Worm (Caenorhabditis elegans) whole organism, young adult: ENCODE results near the gene col-83.
A peak's percentile ranks its signal among the peaks of the same experiment; 100 is the strongest.

Experiments
- D2030.7 ChIP-seq: fragments of 200-800 bp; sonication (Bioruptor generic); IDR thresholded peaks from 2 replicates; pipeline ENCODE4 v1.3.6; 2022; ENCODE audit warnings: missing genetic modification reagents, missing genetic modification characterization, missing compliant biosample characterization
- F23B12.7 ChIP-seq: sonication (generic microtip); optimal IDR thresholded peaks from 2 replicates; lab custom pipeline; 2017; ENCODE audit warnings: missing genetic modification characterization, mild to moderate bottlenecking, missing compliant biosample characterization, antibody characterized with exemption, moderate library complexity; ENCODE audit not compliant: insufficient read depth
- F57A8.1 ChIP-seq: fragments of 200-800 bp; sonication (Bioruptor generic); optimal IDR thresholded peaks from 2 replicates; lab custom pipeline; 2018; ENCODE audit warnings: mild to moderate bottlenecking, missing genetic modification characterization, moderate library complexity, missing compliant biosample characterization
- F57C9.4 ChIP-seq: sonication (generic microtip); optimal IDR thresholded peaks from 2 replicates; lab custom pipeline; 2017; ENCODE audit warnings: mild to moderate bottlenecking, missing genetic modification characterization, missing compliant biosample characterization
- Y53G8AR.9 ChIP-seq: fragments of 200-800 bp; sonication (Bioruptor generic); conservative IDR thresholded peaks from 2 replicates; pipeline ENCODE4 v1.3.6; 2022; ENCODE audit warnings: missing genetic modification reagents, missing genetic modification characterization, missing compliant biosample characterization
- Y56A3A.18 ChIP-seq: fragments of 200-800 bp; sonication (Bioruptor generic); IDR thresholded peaks from 2 replicates; pipeline ENCODE4 v1.3.6; 2022; ENCODE audit warnings: missing genetic modification reagents, missing genetic modification characterization, missing compliant biosample characterization
- athp-1 ChIP-seq: sonication (generic microtip); optimal IDR thresholded peaks from 2 replicates; lab custom pipeline; 2017; ENCODE audit warnings: mild to moderate bottlenecking, missing genetic modification characterization, missing compliant biosample characterization
- attf-6 ChIP-seq: fragments of 200-800 bp; sonication (Bioruptor generic); IDR thresholded peaks from 2 replicates; pipeline ENCODE4 v1.3.6; 2022; ENCODE audit warnings: missing genetic modification reagents, missing genetic modification characterization, missing compliant biosample characterization
- cebp-1 ChIP-seq, 2 experiments: fragments of 200-800 bp in 1 of 2; sonication (Bioruptor generic) in 1 of 2; sonication (generic microtip) in 1 of 2; IDR thresholded peaks in 1 of 2; optimal IDR thresholded peaks in 1 of 2; 2 replicates each; pipeline versions ENCODE4 v1.3.6 to Lab custom; 2017 to 2022; ENCODE audit warnings: missing compliant biosample characterization in 2 of 2, missing genetic modification characterization in 2 of 2, mild to moderate bottlenecking in 1 of 2, missing genetic modification reagents in 1 of 2, moderate library complexity in 1 of 2
- ceh-40 ChIP-seq: fragments of 200-800 bp; sonication (Bioruptor generic); IDR thresholded peaks from 2 replicates; pipeline ENCODE4 v1.3.6; 2022; ENCODE audit warnings: missing genetic modification characterization, missing compliant biosample characterization
- ceh-91 ChIP-seq: fragments of 200-800 bp; sonication (Bioruptor generic); IDR thresholded peaks from 2 replicates; pipeline ENCODE4 v1.3.6; 2022; ENCODE audit warnings: missing genetic modification reagents, missing genetic modification characterization, missing compliant biosample characterization
- die-1 ChIP-seq: sonication (generic microtip); optimal IDR thresholded peaks from 2 replicates; lab custom pipeline; 2016; ENCODE audit warnings: missing genotype, mild to moderate bottlenecking, missing genetic modification characterization, missing compliant biosample characterization
- egrh-3 ChIP-seq: fragments of 200-800 bp; sonication (Bioruptor generic); IDR thresholded peaks from 2 replicates; pipeline ENCODE4 v1.3.6; 2022; ENCODE audit warnings: missing genetic modification reagents, missing genetic modification characterization, missing compliant biosample characterization
- ets-4 ChIP-seq: fragments of 200-800 bp; sonication (Bioruptor generic); optimal IDR thresholded peaks from 2 replicates; lab custom pipeline; 2018; ENCODE audit warnings: mild to moderate bottlenecking, missing genetic modification characterization, missing compliant biosample characterization
- fkh-3 ChIP-seq: sonication (generic microtip); optimal IDR thresholded peaks from 2 replicates; lab custom pipeline; 2016; ENCODE audit warnings: mild to moderate bottlenecking, missing genetic modification characterization, missing compliant biosample characterization
- hlh-26 ChIP-seq: fragments of 200-800 bp; sonication (Bioruptor generic); conservative IDR thresholded peaks from 2 replicates; pipeline ENCODE4 v1.3.6; 2022; ENCODE audit warnings: missing genetic modification reagents, missing genetic modification characterization, missing compliant biosample characterization
- hsf-1 ChIP-seq: fragments of 200-800 bp; sonication (Bioruptor generic); IDR thresholded peaks from 2 replicates; pipeline ENCODE4 v1.3.6; 2022; ENCODE audit warnings: missing genetic modification reagents, missing genetic modification characterization, missing compliant biosample characterization
- let-526 ChIP-seq: fragments of 200-800 bp; sonication (Bioruptor generic); IDR thresholded peaks from 2 replicates; pipeline ENCODE4 v1.3.6; 2022; ENCODE audit warnings: missing genetic modification reagents, missing genetic modification characterization, missing compliant biosample characterization
- let-607 ChIP-seq, 2 experiments: fragments of 200-800 bp in 1 of 2; sonication (Bioruptor generic) in 1 of 2; sonication (generic microtip) in 1 of 2; optimal IDR thresholded peaks; 2 replicates each; lab custom pipeline; 2016 to 2018; ENCODE audit warnings: mild to moderate bottlenecking in 2 of 2, missing compliant biosample characterization in 2 of 2, missing genetic modification characterization in 2 of 2, moderate library complexity in 2 of 2, missing genotype in 1 of 2
- madf-3 ChIP-seq: fragments of 200-800 bp; sonication (Bioruptor generic); IDR thresholded peaks from 2 replicates; pipeline ENCODE4 v1.3.6; 2022; ENCODE audit warnings: missing genetic modification reagents, missing genetic modification characterization, missing compliant biosample characterization
- mcd-1 ChIP-seq: fragments of 200-800 bp; sonication (Bioruptor generic); IDR thresholded peaks from 2 replicates; pipeline ENCODE4 v1.3.6; 2022; ENCODE audit warnings: missing genetic modification reagents, missing genetic modification characterization, missing compliant biosample characterization
- pha-4 ChIP-seq: fragments of 150-350 bp; sonication (generic microtip); optimal IDR thresholded peaks from 2 replicates; lab custom pipeline; 2014; ENCODE audit warnings: missing biosample characterization, missing genetic modification reagents, missing genetic modification characterization
- rec-8 ChIP-seq, 2 experiments: sonication (generic microtip); optimal IDR thresholded peaks; 2 replicates each; lab custom pipeline; 2016; ENCODE audit warnings: mild to moderate bottlenecking in 2 of 2, missing genetic modification characterization in 2 of 2, missing genetic modification reagents in 2 of 2, missing genotype in 2 of 2, missing biosample characterization in 1 of 2, missing compliant biosample characterization in 1 of 2, moderate library complexity in 1 of 2
- repo-1 ChIP-seq: sonication (generic microtip); optimal IDR thresholded peaks from 2 replicates; lab custom pipeline; 2017; ENCODE audit warnings: mild to moderate bottlenecking, missing genetic modification characterization, missing compliant biosample characterization
- snpc-1.1 ChIP-seq: sonication (generic microtip); optimal IDR thresholded peaks from 2 replicates; lab custom pipeline; 2017; ENCODE audit warnings: missing genetic modification characterization, mild to moderate bottlenecking, missing compliant biosample characterization, antibody characterized with exemption, moderate library complexity, missing genotype, missing genetic modification reagents; ENCODE audit not compliant: insufficient read depth
- snpc-1.3 ChIP-seq: sonication (generic microtip); optimal IDR thresholded peaks from 2 replicates; lab custom pipeline; 2017; ENCODE audit warnings: missing genetic modification characterization, mild to moderate bottlenecking, missing compliant biosample characterization, antibody characterized with exemption, moderate library complexity, missing genotype, missing genetic modification reagents; ENCODE audit not compliant: insufficient read depth
- snpc-3.4 ChIP-seq: sonication (generic microtip); optimal IDR thresholded peaks from 2 replicates; lab custom pipeline; 2017; ENCODE audit warnings: missing genetic modification characterization, mild to moderate bottlenecking, missing compliant biosample characterization, antibody characterized with exemption, moderate library complexity, missing genotype, missing genetic modification reagents
- tbp1 ChIP-seq: fragments of 200-800 bp; sonication (Bioruptor generic); optimal IDR thresholded peaks from 2 replicates; lab custom pipeline; 2018; ENCODE audit warnings: mild to moderate bottlenecking, missing genetic modification characterization, missing compliant biosample characterization
- zfh-2 ChIP-seq: fragments of 200-800 bp; sonication (Bioruptor generic); conservative IDR thresholded peaks from 2 replicates; pipeline ENCODE4 v1.3.6; 2022; ENCODE audit warnings: missing genetic modification reagents, missing genetic modification characterization, missing compliant biosample characterization
- zim-3 ChIP-seq: sonication (generic microtip); optimal IDR thresholded peaks from 2 replicates; lab custom pipeline; 2017; ENCODE audit warnings: mild to moderate bottlenecking, missing genetic modification characterization, moderate library complexity, missing compliant biosample characterization
- ztf-25 ChIP-seq: fragments of 200-800 bp; sonication (Bioruptor generic); IDR thresholded peaks from 2 replicates; pipeline ENCODE4 v1.3.6; 2022; ENCODE audit warnings: missing genetic modification reagents, missing genetic modification characterization, missing compliant biosample characterization

col-83 gene

DNA sequence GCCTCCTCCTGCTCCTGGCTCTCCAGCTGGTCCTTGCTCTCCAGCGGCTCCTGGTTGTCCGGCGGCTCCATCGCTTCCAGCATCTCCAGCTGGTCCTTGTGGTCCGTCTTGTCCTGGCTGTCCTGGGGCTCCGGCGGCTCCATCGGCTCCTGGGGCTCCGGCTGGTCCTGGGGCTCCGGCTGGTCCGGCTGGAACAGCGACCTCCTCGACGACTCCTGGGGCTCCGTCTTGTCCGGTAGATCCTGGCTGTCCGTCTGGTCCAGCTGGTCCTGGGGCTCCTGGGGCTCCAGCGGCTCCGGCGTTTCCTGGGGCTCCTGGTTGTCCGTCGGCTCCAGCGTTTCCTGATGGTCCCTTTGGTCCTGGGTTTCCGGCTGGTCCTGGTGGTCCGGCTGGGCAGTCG is 30.0 kb downstream of the col-83 start:
- TF ChIP-seq zfh-2 (GFP tag; lab: Robert Waterston, UW): peak; percentile 94
- TF ChIP-seq attf-6 (GFP tag; lab: Robert Waterston, UW): no peak
- TF ChIP-seq snpc-1.1 (tag; lab: Kevin White, UChicago): no peak
- TF ChIP-seq snpc-1.3: no peak
- no peak for TF ChIP-seq tbp1 (GFP tag; lab: Kevin White, UChicago)
- no peak for TF ChIP-seq F57A8.1 (GFP tag; lab: Kevin White, UChicago)
- TF ChIP-seq Y53G8AR.9 (GFP tag; lab: Robert Waterston, UW): no peak
- no peak for TF ChIP-seq repo-1 (tag; lab: Kevin White, UChicago)
- no peak for TF ChIP-seq ceh-91 (GFP tag; lab: Robert Waterston, UW)
- TF ChIP-seq F23B12.7 (tag; lab: Kevin White, UChicago): no peak
- peak; percentile 45; the same call in 1 of the 2 replicates for TF ChIP-seq mcd-1 (GFP tag; lab: Robert Waterston, UW)
- TF ChIP-seq egrh-3: peak; percentile 99
- peak; percentile 15 for TF ChIP-seq athp-1 (tag; lab: Kevin White, UChicago)
- no peak for TF ChIP-seq D2030.7 (GFP tag; lab: Robert Waterston, UW)

DNA sequence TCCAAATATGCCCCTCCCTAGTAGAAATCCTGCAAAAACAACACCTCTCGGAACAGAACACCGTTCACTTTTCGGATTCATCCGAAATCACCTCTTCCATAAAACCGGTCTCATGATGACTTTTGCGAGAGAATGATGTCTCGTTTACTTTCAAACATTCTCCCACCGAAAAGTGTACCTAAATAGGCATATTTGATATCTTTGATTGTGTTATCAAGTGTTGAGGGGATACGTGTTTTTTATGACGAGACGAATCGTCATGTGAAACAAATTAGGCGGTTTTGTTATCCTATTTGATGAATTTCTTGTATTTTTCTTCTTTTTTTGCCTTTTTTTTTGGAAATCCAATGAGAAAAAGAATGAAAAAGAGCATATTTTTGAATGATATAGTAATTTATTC is 30.6 kb downstream of the col-83 start:
- TF ChIP-seq madf-3 (GFP tag; lab: Robert Waterston, UW): no peak
- TF ChIP-seq die-1 (tag; lab: Kevin White, UChicago): no peak
- no peak for TF ChIP-seq let-526 (GFP tag; lab: Robert Waterston, UW)
- no peak for TF ChIP-seq ets-4 (GFP tag; lab: Kevin White, UChicago)
- no peak for TF ChIP-seq rec-8 (tag; optimal IDR thresholded peaks at IDR 0.05; lab: Kevin White, UChicago)
- no peak for TF ChIP-seq hlh-26 (GFP tag; lab: Robert Waterston, UW)
- TF ChIP-seq cebp-1 (GFP tag; IDR thresholded peaks at IDR 0.05; lab: Robert Waterston, UW): no peak
- no peak for TF ChIP-seq cebp-1 (tag; optimal IDR thresholded peaks at IDR 0.05; lab: Kevin White, UChicago)
- TF ChIP-seq pha-4 (tag; lab: Kevin White, UChicago): no peak
- TF ChIP-seq ceh-40 (GFP tag; lab: Robert Waterston, UW): no peak
- TF ChIP-seq Y56A3A.18 (GFP tag; lab: Robert Waterston, UW): no peak
- TF ChIP-seq let-607 (tag; optimal IDR thresholded peaks at IDR 0.05; lab: Kevin White, UChicago): no peak
- TF ChIP-seq F57C9.4 (tag; lab: Kevin White, UChicago): no peak

DNA sequence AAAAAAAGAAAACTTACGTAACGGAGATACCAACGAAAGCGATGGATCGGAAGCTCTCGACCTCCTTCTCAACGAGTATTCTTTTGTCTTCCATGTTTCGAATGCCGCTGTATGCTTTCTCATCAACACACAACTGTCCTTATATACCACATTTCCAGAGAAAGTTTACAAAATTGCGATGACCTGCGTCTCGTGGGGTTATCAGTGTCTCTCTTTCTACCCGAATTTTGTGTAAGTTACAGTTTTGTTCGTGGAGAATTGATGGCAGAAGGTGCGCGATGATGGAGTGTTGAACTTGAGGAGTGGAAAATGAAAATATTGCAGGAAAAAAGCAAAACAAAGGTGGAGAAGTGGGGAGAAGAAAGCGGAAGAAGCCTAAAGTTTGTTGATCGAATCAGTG is 32.1 kb downstream of the col-83 start, which contains the start of gene col-81:
TSS of gene col-81 (minus strand) at position 101 of the 400 bp plus-strand sequence.
- TF ChIP-seq ztf-25 (GFP tag; lab: Robert Waterston, UW) (no peak), zim-3 (tag; lab: Kevin White, UChicago) (no peak), hsf-1 (GFP tag; lab: Robert Waterston, UW) (no peak)

DNA sequence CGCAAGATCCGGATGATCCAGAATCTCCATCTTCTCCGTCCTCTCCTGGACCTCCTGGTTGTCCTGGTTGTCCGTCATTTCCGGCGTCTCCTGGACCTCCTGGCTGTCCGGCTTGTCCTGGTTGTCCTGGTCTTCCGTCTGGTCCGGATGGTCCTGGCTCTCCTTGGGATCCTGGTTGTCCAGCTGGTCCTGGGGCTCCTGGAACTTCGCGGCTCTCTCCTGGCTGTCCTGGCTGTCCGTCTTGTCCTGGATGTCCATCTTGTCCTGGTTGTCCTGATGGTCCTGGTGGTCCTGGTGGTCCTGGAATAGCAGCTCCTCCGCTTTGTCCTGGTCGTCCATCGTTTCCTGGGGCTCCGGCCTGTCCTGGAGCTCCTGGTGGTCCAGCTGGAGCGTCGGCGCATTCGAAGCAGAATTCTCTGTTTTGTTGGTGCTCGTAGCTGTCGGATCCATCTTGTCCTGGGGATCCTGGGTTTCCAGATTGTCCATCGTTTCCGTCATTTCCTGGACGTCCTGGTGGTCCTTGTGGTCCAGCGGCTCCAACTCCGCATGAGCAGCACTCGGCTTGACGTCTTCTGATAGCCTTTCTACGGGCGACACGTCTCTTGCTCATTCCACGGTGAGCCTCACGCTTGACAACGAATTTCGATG is 33.1 kb downstream of the col-83 start:
- no peak for TF ChIP-seq snpc-3.4
- peak; percentile 95 for TF ChIP-seq zfh-2 (GFP tag; lab: Robert Waterston, UW)
- peak; percentile 86 for TF ChIP-seq egrh-3
- no peak for TF ChIP-seq fkh-3 (tag; lab: Kevin White, UChicago)
